Fruit fly (Drosophila melanogaster) whole organism, wandering third instar larva: ENCODE data around the gene neo.
A peak's percentile ranks its signal among the peaks of the same experiment; 100 is the strongest.

ENCODE experiments used
- Abd-B ChIP-seq: fragments of >200 bp; optimal IDR thresholded peaks from 2 replicates; lab custom pipeline; 2017; ENCODE audit warnings: missing biosample characterization, missing genetic modification characterization
- CG32264 ChIP-seq: fragments of 200-800 bp; sonication (Bioruptor generic); optimal IDR thresholded peaks from 2 replicates; lab custom pipeline; 2016; ENCODE audit warnings: missing biosample characterization, missing genetic modification characterization
- CG9705 ChIP-seq: fragments of 200-800 bp; sonication (Bioruptor generic); optimal IDR thresholded peaks from 2 replicates; lab custom pipeline; 2018; ENCODE audit warnings: missing biosample characterization, mild to moderate bottlenecking, missing genetic modification characterization
- CrebA ChIP-seq: fragments of 200-800 bp; sonication (Bioruptor generic); optimal IDR thresholded peaks from 2 replicates; lab custom pipeline; 2016; ENCODE audit warnings: missing biosample characterization, mild to moderate bottlenecking, missing genetic modification characterization, borderline replicate concordance
- Dfd ChIP-seq: fragments of >200 bp; optimal IDR thresholded peaks from 2 replicates; lab custom pipeline; 2017; ENCODE audit warnings: missing biosample characterization, missing genetic modification characterization
- Dif ChIP-seq: fragments of 200-275, 200-300 bp; sonication (Bioruptor generic); optimal IDR thresholded peaks from 2 replicates; lab custom pipeline; 2018; ENCODE audit warnings: missing biosample characterization, missing genetic modification characterization; ENCODE audit not compliant: partially characterized antibody
- GATAd ChIP-seq: sonication (Bioruptor generic); optimal IDR thresholded peaks from 2 replicates; lab custom pipeline; 2016; ENCODE audit warnings: missing biosample characterization, missing genetic modification characterization
- HLH106 ChIP-seq: fragments of 200-800 bp; optimal IDR thresholded peaks from 3 replicates; lab custom pipeline; 2019; ENCODE audit warnings: missing biosample characterization, mild to moderate bottlenecking, missing genetic modification characterization, moderate library complexity
- Hnf4 ChIP-seq: fragments of 200-800 bp; sonication (Bioruptor generic); optimal IDR thresholded peaks from 2 replicates; lab custom pipeline; 2016; ENCODE audit warnings: missing biosample characterization, mild to moderate bottlenecking, missing genetic modification characterization
- Hr78 ChIP-seq: fragments of >200 bp; optimal IDR thresholded peaks from 2 replicates; lab custom pipeline; 2017; ENCODE audit warnings: missing biosample characterization, missing genetic modification characterization
- Hr83 ChIP-seq: fragments of 200-300 bp; sonication (Bioruptor generic); optimal IDR thresholded peaks from 2 replicates; lab custom pipeline; 2016; ENCODE audit warnings: missing biosample characterization, mild to moderate bottlenecking, missing genetic modification characterization, moderate library complexity; ENCODE audit not compliant: poor library complexity, severe bottlenecking
- Jra ChIP-seq: sonication (Bioruptor generic); optimal IDR thresholded peaks from 2 replicates; lab custom pipeline; 2016; ENCODE audit warnings: missing biosample characterization, missing genetic modification characterization
- Mio ChIP-seq: sonication (Bioruptor generic); optimal IDR thresholded peaks from 2 replicates; lab custom pipeline; 2016; ENCODE audit warnings: missing biosample characterization, missing genetic modification characterization
- Myc ChIP-seq: fragments of >200 bp; optimal IDR thresholded peaks from 2 replicates; lab custom pipeline; 2017
- N ChIP-seq: fragments of >200 bp; optimal IDR thresholded peaks from 2 replicates; lab custom pipeline; 2018; ENCODE audit warnings: missing biosample characterization, missing external identifiers, missing genetic modification characterization
- OdsH ChIP-seq: fragments of 200-800 bp; sonication (Bioruptor generic); optimal IDR thresholded peaks from 2 replicates; lab custom pipeline; 2016; ENCODE audit warnings: missing biosample characterization, mild to moderate bottlenecking, missing genetic modification characterization
- Rel ChIP-seq, 2 experiments: fragments of 200-800 bp; sonication (Bioruptor generic) in 1 of 2; optimal IDR thresholded peaks; 2 replicates in 1 of 2; 3 replicates in 1 of 2; lab custom pipeline; 2016 to 2019; ENCODE audit warnings: mild to moderate bottlenecking in 2 of 2, missing biosample characterization in 2 of 2, missing genetic modification characterization in 2 of 2, moderate library complexity in 1 of 2
- Sp1 ChIP-seq: fragments of 200-800 bp; sonication (Bioruptor generic); optimal IDR thresholded peaks from 3 replicates; lab custom pipeline; 2019; ENCODE audit warnings: missing biosample characterization, mild to moderate bottlenecking, missing genetic modification characterization, moderate library complexity
- Vsx2 ChIP-seq: fragments of 200-300, 225-300 bp; sonication (Bioruptor generic); optimal IDR thresholded peaks from 2 replicates; lab custom pipeline; 2018; ENCODE audit warnings: missing biosample characterization, missing genetic modification characterization; ENCODE audit not compliant: partially characterized antibody
- br ChIP-seq: fragments of 200-800 bp; sonication (Bioruptor generic); optimal IDR thresholded peaks from 2 replicates; lab custom pipeline; 2016; ENCODE audit warnings: missing biosample characterization, missing genetic modification characterization
- brk ChIP-seq: fragments of 200-800 bp; sonication (Bioruptor generic); optimal IDR thresholded peaks from 2 replicates; lab custom pipeline; 2016; ENCODE audit warnings: missing biosample characterization, mild to moderate bottlenecking, missing genetic modification characterization
- dl ChIP-seq, 2 experiments: fragments of 175-275, 200-275 bp in 1 of 2; fragments of 200-275 bp in 1 of 2; sonication (Bioruptor generic); optimal IDR thresholded peaks; lab custom pipeline; 2018; ENCODE audit warnings: mild to moderate bottlenecking in 2 of 2, missing biosample characterization in 2 of 2, missing genetic modification characterization in 2 of 2, moderate library complexity in 2 of 2; ENCODE audit not compliant: partially characterized antibody in 2 of 2, insufficient read depth in 1 of 2
- dmrt93B ChIP-seq: fragments of 200-800 bp; sonication (Bioruptor generic); optimal IDR thresholded peaks from 2 replicates; lab custom pipeline; 2018; ENCODE audit warnings: missing biosample characterization, mild to moderate bottlenecking, missing genetic modification characterization
- dsf ChIP-seq: sonication (Bioruptor generic); optimal IDR thresholded peaks from 2 replicates; lab custom pipeline; 2016; ENCODE audit warnings: missing biosample characterization, missing genetic modification characterization, borderline replicate concordance
- ey ChIP-seq: fragments of 200-800 bp; sonication (Bioruptor generic); optimal IDR thresholded peaks from 2 replicates; lab custom pipeline; 2016; ENCODE audit warnings: missing biosample characterization, missing genetic modification characterization
- foxo ChIP-seq, 2 experiments: fragments of 200-800 bp; sonication (Bioruptor generic); optimal IDR thresholded peaks; 2 replicates in 1 of 2; 3 replicates in 1 of 2; lab custom pipeline; 2016 to 2017; ENCODE audit warnings: missing biosample characterization in 2 of 2, missing genetic modification characterization in 2 of 2
- fru ChIP-seq: fragments of 200-800 bp; sonication (Bioruptor generic); optimal IDR thresholded peaks from 3 replicates; lab custom pipeline; 2016; ENCODE audit warnings: missing biosample characterization, mild to moderate bottlenecking, missing genetic modification characterization
- h ChIP-seq: fragments of 200-800 bp; sonication (Bioruptor generic); optimal IDR thresholded peaks from 3 replicates; lab custom pipeline; 2016; ENCODE audit warnings: missing biosample characterization, mild to moderate bottlenecking, missing genetic modification characterization
- jim ChIP-seq: fragments of 175-275, 200-325 bp; sonication (Bioruptor generic); optimal IDR thresholded peaks from 2 replicates; lab custom pipeline; 2016; ENCODE audit warnings: missing biosample characterization, mild to moderate bottlenecking, missing genetic modification characterization
- lola ChIP-seq: fragments of >200 bp; optimal IDR thresholded peaks from 2 replicates; lab custom pipeline; 2017; ENCODE audit warnings: missing biosample characterization, missing genetic modification characterization
- pan ChIP-seq: fragments of >200 bp; optimal IDR thresholded peaks from 2 replicates; lab custom pipeline; 2017
- psq ChIP-seq: fragments of 200-800 bp; sonication (Bioruptor generic); optimal IDR thresholded peaks from 3 replicates; lab custom pipeline; 2017; ENCODE audit warnings: missing biosample characterization, mild to moderate bottlenecking, missing genetic modification characterization, moderate library complexity
- rgr ChIP-seq: fragments of 200-800 bp; sonication (Bioruptor generic); optimal IDR thresholded peaks from 3 replicates; lab custom pipeline; 2016; ENCODE audit warnings: missing biosample characterization, mild to moderate bottlenecking, missing genetic modification characterization
- sage ChIP-seq: fragments of 200-800 bp; sonication (Bioruptor generic); optimal IDR thresholded peaks from 2 replicates; lab custom pipeline; 2016; ENCODE audit warnings: missing biosample characterization, mild to moderate bottlenecking, missing genetic modification characterization
- sv ChIP-seq: fragments of 200-800 bp; sonication (Bioruptor generic); optimal IDR thresholded peaks from 3 replicates; lab custom pipeline; 2016; ENCODE audit warnings: missing biosample characterization, missing genetic modification characterization
- tai ChIP-seq: sonication (Bioruptor generic); optimal IDR thresholded peaks from 2 replicates; lab custom pipeline; 2016; ENCODE audit warnings: missing biosample characterization, missing genetic modification characterization
- usp ChIP-seq: fragments of >200 bp; optimal IDR thresholded peaks from 2 replicates; lab custom pipeline; 2017; ENCODE audit warnings: missing biosample characterization, missing genetic modification characterization
- woc ChIP-seq: sonication (Bioruptor generic); optimal IDR thresholded peaks from 2 replicates; lab custom pipeline; 2016; ENCODE audit warnings: missing biosample characterization, mild to moderate bottlenecking, missing genetic modification characterization

neo gene

DNA sequence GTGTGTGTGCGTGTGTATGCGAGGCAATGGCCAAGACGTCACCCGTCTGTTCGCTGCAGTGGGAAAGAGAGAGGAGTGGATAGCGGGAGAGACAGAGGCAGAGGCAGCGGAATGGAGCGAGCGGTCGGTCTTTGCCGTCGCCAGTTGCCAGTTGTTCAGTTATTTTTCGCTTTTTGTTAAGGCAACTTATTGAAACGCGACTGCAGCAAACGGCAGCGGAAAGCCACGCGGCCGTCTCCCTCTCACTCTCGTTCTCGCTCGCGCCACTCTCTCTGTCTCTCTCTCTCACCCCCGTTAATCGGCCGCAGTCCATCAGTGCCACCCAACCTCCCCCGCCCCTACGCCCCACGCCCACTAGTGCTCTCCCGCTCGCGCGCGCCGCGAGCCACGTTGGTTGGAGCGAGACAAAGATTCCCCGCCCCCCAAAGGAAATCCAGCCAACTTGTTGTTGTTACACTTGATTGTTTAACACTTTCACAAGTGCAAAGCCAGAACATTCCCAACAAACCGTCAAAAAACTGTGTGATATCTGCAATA lies 46.1 kb upstream of the neo start:
- TF ChIP-seq OdsH (GFP tag; lab: Kevin White, UChicago) (peak; percentile 53), Hr83 (GFP tag; lab: Kevin White, UChicago) (peak; percentile 63), Dif (peak; percentile 94), GATAd (GFP tag; lab: Kevin White, UChicago) (no peak), br (GFP tag; lab: Kevin White, UChicago) (no peak), N (GFP tag; lab: Kevin White, UChicago) (peak; percentile 26), pan (lab: Kevin White, UChicago) (no peak), jim (GFP tag; lab: Kevin White, UChicago) (peak; percentile 79), Vsx2 (peak; percentile 3), woc (no peak), Jra (GFP tag; lab: Kevin White, UChicago) (no peak), h (GFP tag; lab: Kevin White, UChicago) (peak; percentile 83), usp (no peak), Sp1 (GFP tag; lab: Kevin White, UChicago) (peak; percentile 56), CG32264 (GFP tag; lab: Kevin White, UChicago) (no peak), Rel (GFP tag; optimal IDR thresholded peaks at IDR 0.05; lab: Kevin White, UChicago) (no peak), Rel (tag; optimal IDR thresholded peaks at IDR 0.05; lab: Kevin White, UChicago) (peak; percentile 85), dmrt93B (GFP tag; lab: Kevin White, UChicago) (no peak), foxo (GFP tag; optimal IDR thresholded peaks at IDR 0.05; lab: Kevin White, UChicago) (peak in 1 of 2 experiments; percentile 10), Mio (no peak), fru (peak; percentile 14), Hnf4 (GFP tag; lab: Kevin White, UChicago) (peak; percentile 43), CG9705 (GFP tag; lab: Kevin White, UChicago) (no peak), rgr (GFP tag; lab: Kevin White, UChicago) (peak; percentile 20), sage (GFP tag; lab: Kevin White, UChicago) (no peak), dl (GFP tag; optimal IDR thresholded peaks at IDR 0.05; lab: Kevin White, UChicago; ENCODE audit: insufficient read depth in 1 of 2, partially characterized antibody in 2 of 2) (peak; percentile 34 to 87), Abd-B (no peak), HLH106 (tag; lab: Kevin White, UChicago) (no peak), Hr78 (GFP tag; lab: Kevin White, UChicago) (no peak), CrebA (GFP tag; lab: Kevin White, UChicago) (peak; percentile 10), ey (GFP tag; lab: Kevin White, UChicago) (no peak), sv (GFP tag; lab: Kevin White, UChicago) (no peak), brk (GFP tag; lab: Kevin White, UChicago) (no peak), Dfd (GFP tag; lab: Kevin White, UChicago) (no peak), psq (GFP tag; lab: Kevin White, UChicago) (peak; percentile 64), tai (GFP tag; lab: Kevin White, UChicago) (no peak), Myc (lab: Kevin White, UChicago) (no peak), lola (no peak), dsf (GFP tag; lab: Kevin White, UChicago) (no peak)

DNA sequence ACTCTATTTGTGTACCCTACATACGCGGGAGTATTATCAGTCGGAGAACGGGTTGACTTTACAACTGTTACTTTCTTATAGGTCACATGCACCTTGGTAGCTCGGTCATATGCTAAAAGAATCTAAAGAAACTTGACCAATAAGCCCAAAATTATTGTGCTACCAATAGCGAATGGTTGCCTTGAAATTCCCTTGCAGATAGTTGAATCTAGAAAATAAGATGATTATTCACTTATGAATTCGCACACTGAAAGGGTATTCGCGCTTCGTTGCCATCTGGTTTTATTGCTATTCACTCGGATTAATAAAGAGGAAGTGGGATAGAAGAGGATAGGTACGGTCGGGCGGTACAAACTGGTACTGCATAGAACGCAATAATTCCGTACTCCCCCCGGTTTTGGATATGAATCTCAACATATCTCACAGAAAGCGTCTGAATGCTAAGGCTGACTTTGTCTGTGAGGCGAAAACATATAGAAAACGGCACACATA lies 45.1 kb upstream of the neo start:
- no peak for TF ChIP-seq dl (GFP tag; optimal IDR thresholded peaks at IDR 0.05; lab: Kevin White, UChicago; ENCODE audit: insufficient read depth in 1 of 2, partially characterized antibody in 2 of 2)
- no peak for TF ChIP-seq Dif
- TF ChIP-seq fru: peak; percentile 80
- TF ChIP-seq HLH106 (tag; lab: Kevin White, UChicago): peak; percentile 81
- TF ChIP-seq Abd-B: no peak
- TF ChIP-seq N (GFP tag; lab: Kevin White, UChicago): no peak
- TF ChIP-seq woc: peak; percentile 79
- peak; percentile 52 for TF ChIP-seq CG32264 (GFP tag; lab: Kevin White, UChicago)
- TF ChIP-seq Vsx2: no peak
- no peak for TF ChIP-seq Hr78 (GFP tag; lab: Kevin White, UChicago)
- peak; percentile 78 for TF ChIP-seq rgr (GFP tag; lab: Kevin White, UChicago)
- no peak for TF ChIP-seq pan (lab: Kevin White, UChicago)
- no peak for TF ChIP-seq dsf (GFP tag; lab: Kevin White, UChicago)
- TF ChIP-seq CrebA (GFP tag; lab: Kevin White, UChicago): no peak
- TF ChIP-seq Myc (lab: Kevin White, UChicago): no peak
- peak; percentile 46 for TF ChIP-seq Mio
- TF ChIP-seq OdsH (GFP tag; lab: Kevin White, UChicago): peak; percentile 77
- peak; percentile 51 to 85 for TF ChIP-seq foxo (GFP tag; optimal IDR thresholded peaks at IDR 0.05; lab: Kevin White, UChicago)
- no peak for TF ChIP-seq sage (GFP tag; lab: Kevin White, UChicago)
- no peak for TF ChIP-seq Jra (GFP tag; lab: Kevin White, UChicago)
- no peak for TF ChIP-seq Hr83 (GFP tag; lab: Kevin White, UChicago)
- TF ChIP-seq psq (GFP tag; lab: Kevin White, UChicago): no peak
- TF ChIP-seq Hnf4 (GFP tag; lab: Kevin White, UChicago): peak; percentile 38
- TF ChIP-seq dmrt93B (GFP tag; lab: Kevin White, UChicago): peak; percentile 61
- TF ChIP-seq Dfd (GFP tag; lab: Kevin White, UChicago): no peak
- TF ChIP-seq usp: no peak
- TF ChIP-seq tai (GFP tag; lab: Kevin White, UChicago): peak; percentile 43
- TF ChIP-seq CG9705 (GFP tag; lab: Kevin White, UChicago): peak; percentile 58
- no peak for TF ChIP-seq Rel (GFP tag; optimal IDR thresholded peaks at IDR 0.05; lab: Kevin White, UChicago)
- peak; percentile 90 for TF ChIP-seq Rel (tag; optimal IDR thresholded peaks at IDR 0.05; lab: Kevin White, UChicago)
- TF ChIP-seq brk (GFP tag; lab: Kevin White, UChicago): no peak
- TF ChIP-seq ey (GFP tag; lab: Kevin White, UChicago): peak; percentile 90
- no peak for TF ChIP-seq GATAd (GFP tag; lab: Kevin White, UChicago)
- peak; percentile 77 for TF ChIP-seq Sp1 (GFP tag; lab: Kevin White, UChicago)
- TF ChIP-seq h (GFP tag; lab: Kevin White, UChicago): peak; percentile 69
- peak; percentile 84 for TF ChIP-seq br (GFP tag; lab: Kevin White, UChicago)
- TF ChIP-seq lola: no peak
- TF ChIP-seq jim (GFP tag; lab: Kevin White, UChicago): no peak
- TF ChIP-seq sv (GFP tag; lab: Kevin White, UChicago): peak; percentile 75
